Fruit fly (Drosophila melanogaster) whole organism, embryonic: ENCODE measurements around the gene ppk13.

Source experiments
- Aef1 ChIP-seq: fragments of 200-800 bp; sonication (Bioruptor generic); IDR thresholded peaks from 3 replicates; pipeline ENCODE4 v1.3.6; 2022; ENCODE audit warnings: missing biosample characterization, missing genetic modification characterization
- Asciz ChIP-seq: fragments of 200-800 bp; sonication (Bioruptor generic); optimal IDR thresholded peaks from 2 replicates; lab custom pipeline; 2017; ENCODE audit warnings: missing biosample characterization, mild to moderate bottlenecking, missing genetic modification characterization, missing genetic modification reagents
- BtbVII ChIP-seq: fragments of 200-800 bp; sonication (Bioruptor generic); optimal IDR thresholded peaks from 3 replicates; lab custom pipeline; 2017; ENCODE audit warnings: missing biosample characterization, mild to moderate bottlenecking, missing genetic modification characterization
- C15 ChIP-seq: fragments of 200-800 bp; sonication (Bioruptor generic); IDR thresholded peaks from 3 replicates; pipeline ENCODE4 v1.3.6; 2022; ENCODE audit warnings: missing biosample characterization, missing genetic modification characterization
- CG10366 ChIP-seq: fragments of 200-800 bp; sonication (Bioruptor generic); IDR thresholded peaks from 2 replicates; pipeline ENCODE4 v1.3.6; 2022; ENCODE audit warnings: missing biosample characterization, missing genetic modification characterization
- CG11696 ChIP-seq: fragments of 200-800 bp; sonication (Bioruptor generic); IDR thresholded peaks from 2 replicates; pipeline ENCODE4 v1.3.6; 2022; ENCODE audit warnings: missing biosample characterization, missing genetic modification characterization
- CG12299 ChIP-seq: fragments of 200-800 bp; sonication (Bioruptor generic); optimal IDR thresholded peaks from 2 replicates; lab custom pipeline; 2018; ENCODE audit warnings: missing biosample characterization, mild to moderate bottlenecking, missing genetic modification characterization
- CG13775 ChIP-seq: fragments of 200-800 bp; sonication (Bioruptor generic); optimal IDR thresholded peaks from 3 replicates; lab custom pipeline; 2017; ENCODE audit warnings: missing biosample characterization, mild to moderate bottlenecking, missing genetic modification characterization
- CG16863 ChIP-seq: fragments of 200-800 bp; sonication (Bioruptor generic); optimal IDR thresholded peaks from 3 replicates; lab custom pipeline; 2016; ENCODE audit warnings: missing biosample characterization, missing genetic modification characterization
- CG18262 ChIP-seq: fragments of 200-800 bp; optimal IDR thresholded peaks from 3 replicates; lab custom pipeline; 2019; ENCODE audit warnings: missing biosample characterization, mild to moderate bottlenecking, missing genetic modification characterization, moderate library complexity
- CG18619 ChIP-seq: fragments of 200-800 bp; sonication (Bioruptor generic); optimal IDR thresholded peaks from 3 replicates; lab custom pipeline; 2017; ENCODE audit warnings: missing biosample characterization, mild to moderate bottlenecking, missing genetic modification characterization
- CG2712 ChIP-seq: fragments of 200-800 bp; optimal IDR thresholded peaks from 3 replicates; lab custom pipeline; 2019; ENCODE audit warnings: missing biosample characterization, mild to moderate bottlenecking, missing genetic modification characterization, moderate library complexity
- CG31365 ChIP-seq: fragments of 200-800 bp; sonication (Bioruptor generic); optimal IDR thresholded peaks from 2 replicates; lab custom pipeline; 2018; ENCODE audit warnings: missing biosample characterization, mild to moderate bottlenecking, missing genetic modification characterization
- CG4617 ChIP-seq: fragments of 200-800 bp; sonication (Bioruptor generic); optimal IDR thresholded peaks from 3 replicates; lab custom pipeline; 2016; ENCODE audit warnings: missing biosample characterization, missing genetic modification characterization, borderline replicate concordance
- CG4820 ChIP-seq: fragments of 200-800 bp; sonication (Bioruptor generic); optimal IDR thresholded peaks from 3 replicates; lab custom pipeline; 2016; ENCODE audit warnings: missing biosample characterization, missing genetic modification characterization
- CG5180 ChIP-seq: fragments of 200-800 bp; sonication (Bioruptor generic); optimal IDR thresholded peaks from 3 replicates; lab custom pipeline; 2017; ENCODE audit warnings: missing biosample characterization, missing genetic modification characterization, mild to moderate bottlenecking, moderate library complexity, missing genetic modification reagents
- CG6254 ChIP-seq: fragments of 200-800 bp; sonication (Bioruptor generic); optimal IDR thresholded peaks from 3 replicates; lab custom pipeline; 2017; ENCODE audit warnings: mild to moderate bottlenecking, missing biosample characterization, missing genetic modification reagents, missing genetic modification characterization
- CG7556 ChIP-seq: fragments of 200-800 bp; sonication (Bioruptor generic); optimal IDR thresholded peaks from 2 replicates; lab custom pipeline; 2017; ENCODE audit warnings: missing biosample characterization, mild to moderate bottlenecking, missing genetic modification characterization
- CG7963 ChIP-seq: fragments of 200-800 bp; sonication (Bioruptor generic); IDR thresholded peaks from 3 replicates; pipeline ENCODE4 v1.3.6; 2022; ENCODE audit warnings: missing biosample characterization, missing genetic modification characterization; ENCODE audit not compliant: partially characterized antibody
- CG8281 ChIP-seq: fragments of 200-800 bp; sonication (Bioruptor generic); optimal IDR thresholded peaks from 2 replicates; lab custom pipeline; 2018; ENCODE audit warnings: missing biosample characterization, mild to moderate bottlenecking, missing genetic modification characterization, moderate library complexity
- CG8478 ChIP-seq: fragments of >200 bp; optimal IDR thresholded peaks from 2 replicates; lab custom pipeline; 2018
- CG9727 ChIP-seq: fragments of 200-800 bp; sonication (Bioruptor generic); optimal IDR thresholded peaks from 3 replicates; lab custom pipeline; 2017; ENCODE audit warnings: missing biosample characterization, mild to moderate bottlenecking, missing genetic modification characterization
- D19A ChIP-seq: fragments of 200-800 bp; optimal IDR thresholded peaks from 3 replicates; lab custom pipeline; 2019; ENCODE audit warnings: missing biosample characterization, mild to moderate bottlenecking, missing genetic modification characterization, moderate library complexity
- D19B ChIP-seq: fragments of 200-800 bp; sonication (Bioruptor generic); optimal IDR thresholded peaks from 2 replicates; lab custom pipeline; 2017; ENCODE audit warnings: missing biosample characterization, mild to moderate bottlenecking, missing genetic modification characterization
- HmgZ ChIP-seq: fragments of 200-800 bp; sonication (Bioruptor generic); optimal IDR thresholded peaks from 2 replicates; lab custom pipeline; 2018; ENCODE audit warnings: missing biosample characterization, mild to moderate bottlenecking, missing genetic modification characterization
- Hmr ChIP-seq: fragments of 200-800 bp; sonication (Bioruptor generic); optimal IDR thresholded peaks from 3 replicates; lab custom pipeline; 2017; ENCODE audit warnings: mild to moderate bottlenecking, missing biosample characterization, missing genetic modification reagents, missing genetic modification characterization
- Jarid2 ChIP-seq: fragments of 200-800 bp; sonication (Bioruptor generic); optimal IDR thresholded peaks from 3 replicates; lab custom pipeline; 2017; ENCODE audit warnings: mild to moderate bottlenecking, missing biosample characterization, missing genetic modification reagents, missing genetic modification characterization
- Mes4 ChIP-seq: fragments of 200-800 bp; sonication (Bioruptor generic); optimal IDR thresholded peaks from 2 replicates; lab custom pipeline; 2016; ENCODE audit warnings: missing biosample characterization, missing genetic modification characterization
- Opbp ChIP-seq: fragments of 200-800 bp; sonication (Bioruptor generic); IDR thresholded peaks from 3 replicates; pipeline ENCODE4 v1.3.6; 2022; ENCODE audit warnings: missing biosample characterization, missing genetic modification characterization; ENCODE audit not compliant: partially characterized antibody
- Side ChIP-seq: fragments of 200-800 bp; sonication (Bioruptor generic); optimal IDR thresholded peaks from 2 replicates; lab custom pipeline; 2016; ENCODE audit warnings: missing biosample characterization, missing genetic modification characterization
- Sox100B ChIP-seq: fragments of 200-800 bp; sonication (Bioruptor generic); optimal IDR thresholded peaks from 3 replicates; lab custom pipeline; 2018; ENCODE audit warnings: missing biosample characterization, mild to moderate bottlenecking, missing genetic modification characterization
- Vsx1 ChIP-seq: fragments of 200-800 bp; sonication (Bioruptor generic); optimal IDR thresholded peaks from 2 replicates; lab custom pipeline; 2017; ENCODE audit warnings: missing biosample characterization, mild to moderate bottlenecking, missing genetic modification characterization, missing genetic modification reagents
- az2 ChIP-seq: fragments of 200-800 bp; sonication (Bioruptor generic); optimal IDR thresholded peaks from 3 replicates; lab custom pipeline; 2016; ENCODE audit warnings: missing biosample characterization, missing genetic modification characterization
- croc ChIP-seq: fragments of 200-800 bp; sonication (Bioruptor generic); conservative IDR thresholded peaks from 3 replicates; pipeline ENCODE4 v1.3.6; 2022; ENCODE audit warnings: missing biosample characterization, missing genetic modification characterization
- danr ChIP-seq: fragments of 200-800 bp; sonication (Bioruptor generic); IDR thresholded peaks from 2 replicates; pipeline ENCODE4 v1.3.6; 2022; ENCODE audit warnings: missing biosample characterization, missing genetic modification characterization
- dm ChIP-seq: fragments of 200-800 bp; sonication (Bioruptor generic); optimal IDR thresholded peaks from 3 replicates; lab custom pipeline; 2016; ENCODE audit warnings: missing biosample characterization, missing genetic modification characterization
- dysf ChIP-seq: fragments of 200-800 bp; sonication (Bioruptor generic); IDR thresholded peaks from 3 replicates; pipeline ENCODE4 v1.3.6; 2022; ENCODE audit warnings: missing biosample characterization, missing genetic modification characterization
- eyg ChIP-seq: fragments of 200-800 bp; sonication (Bioruptor generic); optimal IDR thresholded peaks from 3 replicates; lab custom pipeline; 2016; ENCODE audit warnings: missing biosample characterization, missing genetic modification characterization
- fd3F ChIP-seq: fragments of 200-800 bp; sonication (Bioruptor generic); optimal IDR thresholded peaks from 2 replicates; lab custom pipeline; 2018; ENCODE audit warnings: missing biosample characterization, mild to moderate bottlenecking, missing genetic modification characterization, moderate library complexity
- fd96Cb ChIP-seq: fragments of 200-800 bp; sonication (Bioruptor generic); optimal IDR thresholded peaks from 2 replicates; lab custom pipeline; 2018; ENCODE audit warnings: missing biosample characterization, mild to moderate bottlenecking, missing genetic modification characterization, moderate library complexity
- inv ChIP-seq: fragments of 200-800 bp; sonication (Bioruptor generic); IDR thresholded peaks from 2 replicates; pipeline ENCODE4 v1.3.6; 2022; ENCODE audit warnings: missing biosample characterization, missing genetic modification characterization; ENCODE audit not compliant: partially characterized antibody
- jing ChIP-seq: fragments of 200-800 bp; sonication (Bioruptor generic); optimal IDR thresholded peaks from 2 replicates; lab custom pipeline; 2018; ENCODE audit warnings: missing biosample characterization, mild to moderate bottlenecking, missing genetic modification characterization
- salm ChIP-seq: fragments of 200-800 bp; sonication (Bioruptor generic); optimal IDR thresholded peaks from 2 replicates; lab custom pipeline; 2018; ENCODE audit warnings: missing biosample characterization, mild to moderate bottlenecking, missing genetic modification characterization
- sqz ChIP-seq: fragments of 200-800 bp; sonication (Bioruptor generic); optimal IDR thresholded peaks from 3 replicates; lab custom pipeline; 2018; ENCODE audit warnings: missing biosample characterization, mild to moderate bottlenecking, missing genetic modification characterization
- stwl ChIP-seq: fragments of 200-800 bp; sonication (Bioruptor generic); optimal IDR thresholded peaks from 3 replicates; lab custom pipeline; 2018; ENCODE audit warnings: missing biosample characterization, mild to moderate bottlenecking, missing genetic modification characterization, moderate library complexity
- sug ChIP-seq: fragments of 200-800 bp; optimal IDR thresholded peaks from 2 replicates; lab custom pipeline; 2019; ENCODE audit warnings: missing biosample characterization, mild to moderate bottlenecking, missing genetic modification characterization, moderate library complexity
- tap ChIP-seq: fragments of 200-800 bp; optimal IDR thresholded peaks from 3 replicates; lab custom pipeline; 2019; ENCODE audit warnings: missing biosample characterization, mild to moderate bottlenecking, missing genetic modification characterization, moderate library complexity
- tio ChIP-seq: fragments of 200-800 bp; sonication (Bioruptor generic); optimal IDR thresholded peaks from 2 replicates; lab custom pipeline; 2017; ENCODE audit warnings: missing biosample characterization, missing genetic modification characterization, inconsistent platforms
- wor ChIP-seq: fragments of 200-800 bp; sonication (Bioruptor generic); IDR thresholded peaks from 2 replicates; pipeline ENCODE4 v1.3.6; 2022; ENCODE audit warnings: missing biosample characterization, missing genetic modification characterization
- zf30C ChIP-seq: fragments of 200-800 bp; sonication (Bioruptor generic); optimal IDR thresholded peaks from 3 replicates; lab custom pipeline; 2018; ENCODE audit warnings: missing biosample characterization, mild to moderate bottlenecking, missing genetic modification characterization

The ppk13 gene

dm6 chr2L:21108759-21109282 is 20.3 kb upstream of the ppk13 start (continued):
- TF ChIP-seq dm (GFP tag; lab: Kevin White, UChicago) (peak; percentile 25), Hmr (peak; percentile 49), Jarid2 (GFP tag; lab: Kevin White, UChicago) (peak; percentile 31), Opbp (no peak), az2 (GFP tag; lab: Kevin White, UChicago) (peak; percentile 71), D19A (peak; percentile 71), jing (GFP tag; lab: Kevin White, UChicago) (peak; percentile 42), CG31365 (no peak), CG18262 (peak; percentile 75), croc (GFP tag; lab: Robert Waterston, UW) (peak; percentile 27; the same call in 1 of the 3 replicates), CG4820 (peak; percentile 76), fd3F (GFP tag; lab: Kevin White, UChicago) (peak; percentile 36), Aef1 (GFP tag; lab: Robert Waterston, UW) (0 out of 3 replicates have a peak, but pooled peaks have one; percentile 9), eyg (GFP tag; lab: Kevin White, UChicago) (peak; percentile 8), Sox100B (GFP tag; lab: Kevin White, UChicago) (peak; percentile 62), CG4617 (no peak), CG2712 (tag; lab: Kevin White, UChicago) (peak; percentile 76), Mes4 (GFP tag; lab: Kevin White, UChicago) (peak; percentile 31), dysf (GFP tag; lab: Robert Waterston, UW) (peak; percentile 67; the same call in 2 of the 3 replicates), Vsx1 (GFP tag; lab: Kevin White, UChicago) (peak; percentile 48), CG6254 (peak; percentile 45), CG5180 (GFP tag; lab: Kevin White, UChicago) (no peak), zf30C (peak; percentile 83), D19B (GFP tag; lab: Kevin White, UChicago) (peak; percentile 9), salm (no peak), wor (GFP tag; lab: Robert Waterston, UW) (no peak), sqz (GFP tag; lab: Kevin White, UChicago) (peak; percentile 31), Asciz (GFP tag; lab: Kevin White, UChicago) (peak; percentile 28), CG18619 (GFP tag; lab: Kevin White, UChicago) (peak; percentile 52), CG8478 (lab: Kevin White, UChicago) (no peak), sug (peak; percentile 5), C15 (GFP tag; lab: Robert Waterston, UW) (0 out of 3 replicates have a peak, but pooled peaks have one; percentile 54), Side (GFP tag; lab: Kevin White, UChicago) (peak; percentile 40), CG7556 (GFP tag; lab: Kevin White, UChicago) (peak; percentile 49), CG11696 (GFP tag; lab: Robert Waterston, UW) (no peak), CG13775 (GFP tag; lab: Kevin White, UChicago) (peak; percentile 67), tap (tag; lab: Kevin White, UChicago) (no peak), CG8281 (peak; percentile 7), HmgZ (no peak), fd96Cb (peak; percentile 38), danr (GFP tag; lab: Robert Waterston, UW) (no peak), CG16863 (peak; percentile 53), stwl (tag; lab: Kevin White, UChicago) (no peak), BtbVII (no peak), inv (GFP tag; lab: Robert Waterston, UW) (no peak), CG10366 (peak; percentile 50; the same call in 1 of the 2 replicates), tio (GFP tag; lab: Kevin White, UChicago) (peak; percentile 85), CG12299 (peak; percentile 20), CG7963 (GFP tag; lab: Robert Waterston, UW) (no peak), CG9727 (GFP tag; lab: Kevin White, UChicago) (peak; percentile 87)
